Worm (Caenorhabditis elegans) whole organism, L1 larva: ENCODE data around the gene W07G1.7.

Experiments used
- aly-2 ChIP-seq: fragments of 150-350 bp; optimal IDR thresholded peaks from 2 replicates; lab custom pipeline; 2014; ENCODE audit warnings: missing biosample characterization, missing genetic modification characterization
- dsc-1 ChIP-seq: sonication (generic microtip); optimal IDR thresholded peaks from 2 replicates; lab custom pipeline; 2016; ENCODE audit warnings: mild to moderate bottlenecking, missing genetic modification characterization, missing compliant biosample characterization
- elt-2 ChIP-seq: sonication (generic microtip); optimal IDR thresholded peaks from 2 replicates; lab custom pipeline; 2016; ENCODE audit warnings: missing genetic modification characterization, mild to moderate bottlenecking, inconsistent platforms, missing compliant biosample characterization, missing genetic modification reagents
- nhr-12 ChIP-seq: sonication (generic microtip); optimal IDR thresholded peaks from 2 replicates; lab custom pipeline; 2017; ENCODE audit warnings: missing biosample characterization, missing genetic modification characterization
- xbp-1 ChIP-seq: sonication (generic microtip); optimal IDR thresholded peaks from 2 replicates; lab custom pipeline; 2016; ENCODE audit warnings: missing genetic modification characterization, missing compliant biosample characterization
- ztf-11 ChIP-seq, 2 experiments: sonication (generic microtip); optimal IDR thresholded peaks; 2 replicates each; lab custom pipeline; 2016 to 2017; ENCODE audit warnings: missing genetic modification characterization in 2 of 2, missing biosample characterization in 1 of 2, missing compliant biosample characterization in 1 of 2
- ztf-4 ChIP-seq: fragments of 150-350 bp; optimal IDR thresholded peaks from 2 replicates; lab custom pipeline; 2014; ENCODE audit warnings: missing biosample characterization, missing genetic modification characterization

- TF ChIP-seq ztf-4: no peak
- TF ChIP-seq nhr-12 (tag; lab: Kevin White, UChicago): no peak
- TF ChIP-seq xbp-1: no peak
- TF ChIP-seq ztf-11 (tag; optimal IDR thresholded peaks at IDR 0.05; lab: Kevin White, UChicago): no peak
- TF ChIP-seq dsc-1: no peak
- TF ChIP-seq aly-2 (tag; lab: Kevin White, UChicago): no peak
- peak; percentile 60 for TF ChIP-seq elt-2 (tag; lab: Kevin White, UChicago)
Measured at ce11 chrII:13982923-13983322, 16.8 kb upstream of the W07G1.7 start, which contains the start of the genes Y39G8B.13 and Y39G8B.10.
